Worm (Caenorhabditis elegans) whole organism, young adult: ENCODE data around the gene ugt-36.

ENCODE experiments used
- B0336.3 ChIP-seq: fragments of 200-800 bp; sonication (Bioruptor generic); IDR thresholded peaks from 2 replicates; pipeline ENCODE4 v1.3.6; 2022; ENCODE audit warnings: missing genetic modification characterization, missing compliant biosample characterization
- C17E4.6 ChIP-seq: fragments of 200-800 bp; sonication (Bioruptor generic); IDR thresholded peaks from 2 replicates; pipeline ENCODE4 v1.3.6; 2022; ENCODE audit warnings: missing genetic modification reagents, missing genetic modification characterization, missing compliant biosample characterization
- F10E7.11 ChIP-seq: sonication (generic microtip); optimal IDR thresholded peaks from 2 replicates; lab custom pipeline; 2017; ENCODE audit warnings: mild to moderate bottlenecking, missing genetic modification characterization, moderate library complexity, missing compliant biosample characterization
- F39B2.1 ChIP-seq: fragments of 200-800 bp; sonication (Bioruptor generic); IDR thresholded peaks from 2 replicates; pipeline ENCODE4 v1.3.6; 2022; ENCODE audit warnings: missing genetic modification reagents, missing genetic modification characterization, missing compliant biosample characterization
- F55B11.4 ChIP-seq: sonication (generic microtip); optimal IDR thresholded peaks from 2 replicates; lab custom pipeline; 2016; ENCODE audit warnings: missing compliant biosample characterization, missing genetic modification characterization, borderline replicate concordance; ENCODE audit not compliant: insufficient read depth
- K12H6.12 ChIP-seq: fragments of 200-800 bp; sonication (Bioruptor generic); optimal IDR thresholded peaks from 2 replicates; lab custom pipeline; 2018; ENCODE audit warnings: mild to moderate bottlenecking, missing genetic modification characterization, missing compliant biosample characterization
- Y53F4B.3 ChIP-seq: fragments of 200-800 bp; sonication (Bioruptor generic); IDR thresholded peaks from 2 replicates; pipeline ENCODE4 v1.3.6; 2022; ENCODE audit warnings: missing genetic modification reagents, missing genetic modification characterization, missing compliant biosample characterization
- Y56A3A.18 ChIP-seq: fragments of 200-800 bp; sonication (Bioruptor generic); IDR thresholded peaks from 2 replicates; pipeline ENCODE4 v1.3.6; 2022; ENCODE audit warnings: missing genetic modification reagents, missing genetic modification characterization, missing compliant biosample characterization
- ZK185.1 ChIP-seq: sonication (generic microtip); optimal IDR thresholded peaks from 2 replicates; lab custom pipeline; 2016; ENCODE audit warnings: mild to moderate bottlenecking, missing genetic modification characterization, missing compliant biosample characterization; ENCODE audit not compliant: poor library complexity, severe bottlenecking
- ama-1 ChIP-seq, 3 experiments: fragments of 150-350 bp in 1 of 3; sonication (generic microtip) in 2 of 3; optimal IDR thresholded peaks; 2 replicates each; lab custom pipeline; 2014 to 2018; ENCODE audit warnings: missing biosample characterization in 2 of 3, missing genetic modification characterization in 2 of 3, missing genetic modification reagents in 2 of 3
- attf-3 ChIP-seq: fragments of 200-800 bp; sonication (Bioruptor generic); conservative IDR thresholded peaks from 2 replicates; pipeline ENCODE4 v1.3.6; 2022; ENCODE audit warnings: missing genetic modification reagents, missing genetic modification characterization, missing compliant biosample characterization
- ceh-58 ChIP-seq: fragments of 200-800 bp; sonication (Bioruptor generic); IDR thresholded peaks from 2 replicates; pipeline ENCODE4 v1.3.6; 2022; ENCODE audit warnings: missing genetic modification characterization, missing compliant biosample characterization
- ceh-79 ChIP-seq: sonication (generic microtip); optimal IDR thresholded peaks from 2 replicates; lab custom pipeline; 2017; ENCODE audit warnings: mild to moderate bottlenecking, missing genetic modification characterization, missing compliant biosample characterization
- chd-7 ChIP-seq: sonication (generic microtip); optimal IDR thresholded peaks from 2 replicates; lab custom pipeline; 2016; ENCODE audit warnings: mild to moderate bottlenecking, missing genetic modification characterization, moderate library complexity, missing compliant biosample characterization
- dox-1 ChIP-seq: fragments of 200-800 bp; sonication (Bioruptor generic); IDR thresholded peaks from 2 replicates; pipeline ENCODE4 v1.3.6; 2022; ENCODE audit warnings: missing genetic modification reagents, missing genetic modification characterization, missing compliant biosample characterization
- dpl-1 ChIP-seq: fragments of 150-350 bp; optimal IDR thresholded peaks from 2 replicates; lab custom pipeline; 2014; ENCODE audit warnings: missing biosample characterization, missing genetic modification reagents, missing genetic modification characterization
- efl-1 ChIP-seq: fragments of 150-350 bp; optimal IDR thresholded peaks from 2 replicates; lab custom pipeline; 2014; ENCODE audit warnings: missing biosample characterization, missing genetic modification reagents, missing genetic modification characterization
- egrh-3 ChIP-seq: fragments of 200-800 bp; sonication (Bioruptor generic); IDR thresholded peaks from 2 replicates; pipeline ENCODE4 v1.3.6; 2022; ENCODE audit warnings: missing genetic modification reagents, missing genetic modification characterization, missing compliant biosample characterization
- ekl-4 ChIP-seq: fragments of 200-800 bp; sonication (Bioruptor generic); IDR thresholded peaks from 2 replicates; pipeline ENCODE4 v1.3.6; 2022; ENCODE audit warnings: missing genetic modification reagents, missing genetic modification characterization, missing compliant biosample characterization
- fkh-3 ChIP-seq: sonication (generic microtip); optimal IDR thresholded peaks from 2 replicates; lab custom pipeline; 2016; ENCODE audit warnings: mild to moderate bottlenecking, missing genetic modification characterization, missing compliant biosample characterization
- gei-17 ChIP-seq: fragments of 200-800 bp; sonication (Bioruptor generic); optimal IDR thresholded peaks from 2 replicates; lab custom pipeline; 2018; ENCODE audit warnings: mild to moderate bottlenecking, missing genetic modification characterization, missing compliant biosample characterization
- hlh-26 ChIP-seq: fragments of 200-800 bp; sonication (Bioruptor generic); conservative IDR thresholded peaks from 2 replicates; pipeline ENCODE4 v1.3.6; 2022; ENCODE audit warnings: missing genetic modification reagents, missing genetic modification characterization, missing compliant biosample characterization
- hmg-20 ChIP-seq: fragments of 200-800 bp; sonication (Bioruptor generic); IDR thresholded peaks from 2 replicates; pipeline ENCODE4 v1.3.6; 2022; ENCODE audit warnings: missing genetic modification reagents, missing genetic modification characterization, missing compliant biosample characterization
- hrde-1 ChIP-seq: sonication (generic microtip); optimal IDR thresholded peaks from 2 replicates; lab custom pipeline; 2016; ENCODE audit warnings: missing genetic modification characterization, mild to moderate bottlenecking, missing compliant biosample characterization, moderate library complexity, missing genotype, missing genetic modification reagents, borderline replicate concordance
- hsf-1 ChIP-seq: fragments of 200-800 bp; sonication (Bioruptor generic); IDR thresholded peaks from 2 replicates; pipeline ENCODE4 v1.3.6; 2022; ENCODE audit warnings: missing genetic modification reagents, missing genetic modification characterization, missing compliant biosample characterization
- lag-1 ChIP-seq: fragments of 200-800 bp; sonication (Bioruptor generic); IDR thresholded peaks from 2 replicates; pipeline ENCODE4 v1.3.6; 2022; ENCODE audit warnings: missing genetic modification reagents, missing genetic modification characterization, missing compliant biosample characterization
- let-607 ChIP-seq, 2 experiments: fragments of 200-800 bp in 1 of 2; sonication (Bioruptor generic) in 1 of 2; sonication (generic microtip) in 1 of 2; optimal IDR thresholded peaks; 2 replicates each; lab custom pipeline; 2016 to 2018; ENCODE audit warnings: mild to moderate bottlenecking in 2 of 2, missing compliant biosample characterization in 2 of 2, missing genetic modification characterization in 2 of 2, moderate library complexity in 2 of 2, missing genotype in 1 of 2
- lir-1 ChIP-seq: fragments of 200-800 bp; sonication (Bioruptor generic); conservative IDR thresholded peaks from 2 replicates; pipeline ENCODE4 v1.3.6; 2022; ENCODE audit warnings: missing genetic modification reagents, missing genetic modification characterization, missing compliant biosample characterization
- madf-10 ChIP-seq: sonication (generic microtip); optimal IDR thresholded peaks from 2 replicates; lab custom pipeline; 2016; ENCODE audit warnings: mild to moderate bottlenecking, missing genetic modification characterization, missing compliant biosample characterization
- madf-8 ChIP-seq: fragments of 200-800 bp; sonication (Bioruptor generic); conservative IDR thresholded peaks from 2 replicates; pipeline ENCODE4 v1.3.6; 2022; ENCODE audit warnings: missing genetic modification reagents, missing genetic modification characterization, missing compliant biosample characterization
- mxl-1 ChIP-seq: sonication (generic microtip); optimal IDR thresholded peaks from 2 replicates; lab custom pipeline; 2016; ENCODE audit warnings: missing genetic modification characterization, missing compliant biosample characterization
- nhr-27 ChIP-seq: fragments of 200-800 bp; sonication (Bioruptor generic); optimal IDR thresholded peaks from 2 replicates; lab custom pipeline; 2018; ENCODE audit warnings: mild to moderate bottlenecking, missing genetic modification characterization, moderate library complexity, missing compliant biosample characterization
- nhr-80 ChIP-seq: sonication (generic microtip); optimal IDR thresholded peaks from 2 replicates; lab custom pipeline; 2016; ENCODE audit warnings: missing genetic modification characterization, missing compliant biosample characterization
- nhr-90 ChIP-seq: sonication (generic microtip); optimal IDR thresholded peaks from 2 replicates; lab custom pipeline; 2016; ENCODE audit warnings: missing genotype, mild to moderate bottlenecking, missing genetic modification characterization, missing compliant biosample characterization
- pha-4 ChIP-seq: fragments of 150-350 bp; sonication (generic microtip); optimal IDR thresholded peaks from 2 replicates; lab custom pipeline; 2014; ENCODE audit warnings: missing biosample characterization, missing genetic modification reagents, missing genetic modification characterization
- rec-8 ChIP-seq, 2 experiments: sonication (generic microtip); optimal IDR thresholded peaks; 2 replicates each; lab custom pipeline; 2016; ENCODE audit warnings: mild to moderate bottlenecking in 2 of 2, missing genetic modification characterization in 2 of 2, missing genetic modification reagents in 2 of 2, missing genotype in 2 of 2, missing biosample characterization in 1 of 2, missing compliant biosample characterization in 1 of 2, moderate library complexity in 1 of 2
- repo-1 ChIP-seq: sonication (generic microtip); optimal IDR thresholded peaks from 2 replicates; lab custom pipeline; 2017; ENCODE audit warnings: mild to moderate bottlenecking, missing genetic modification characterization, missing compliant biosample characterization
- rpc-1 ChIP-seq, 2 experiments: fragments of 150-350 bp in 1 of 2; sonication (generic microtip) in 1 of 2; optimal IDR thresholded peaks; 2 replicates each; lab custom pipeline; 2014 to 2018; ENCODE audit warnings: missing biosample characterization in 1 of 2, missing genetic modification characterization in 1 of 2, missing genetic modification reagents in 1 of 2, missing genotype in 1 of 2
- sdz-38 ChIP-seq: sonication (generic microtip); optimal IDR thresholded peaks from 2 replicates; lab custom pipeline; 2016; ENCODE audit warnings: missing genotype, missing genetic modification characterization, missing compliant biosample characterization
- sea-2 ChIP-seq: fragments of 200-800 bp; sonication (Bioruptor generic); IDR thresholded peaks from 2 replicates; pipeline ENCODE4 v1.3.6; 2022; ENCODE audit warnings: missing genetic modification characterization, missing compliant biosample characterization
- snpc-1.1 ChIP-seq: sonication (generic microtip); optimal IDR thresholded peaks from 2 replicates; lab custom pipeline; 2017; ENCODE audit warnings: missing genetic modification characterization, mild to moderate bottlenecking, missing compliant biosample characterization, antibody characterized with exemption, moderate library complexity, missing genotype, missing genetic modification reagents; ENCODE audit not compliant: insufficient read depth
- snpc-1.3 ChIP-seq: sonication (generic microtip); optimal IDR thresholded peaks from 2 replicates; lab custom pipeline; 2017; ENCODE audit warnings: missing genetic modification characterization, mild to moderate bottlenecking, missing compliant biosample characterization, antibody characterized with exemption, moderate library complexity, missing genotype, missing genetic modification reagents; ENCODE audit not compliant: insufficient read depth
- somi-1 ChIP-seq: fragments of 200-800 bp; sonication (Bioruptor generic); optimal IDR thresholded peaks from 2 replicates; lab custom pipeline; 2018; ENCODE audit warnings: mild to moderate bottlenecking, missing genetic modification characterization, missing compliant biosample characterization
- tbx-9 ChIP-seq: sonication (generic microtip); optimal IDR thresholded peaks from 2 replicates; lab custom pipeline; 2016; ENCODE audit warnings: borderline replicate concordance, missing genetic modification characterization, inconsistent platforms, missing compliant biosample characterization
- zfh-2 ChIP-seq: fragments of 200-800 bp; sonication (Bioruptor generic); conservative IDR thresholded peaks from 2 replicates; pipeline ENCODE4 v1.3.6; 2022; ENCODE audit warnings: missing genetic modification reagents, missing genetic modification characterization, missing compliant biosample characterization
- ztf-18 ChIP-seq: sonication (generic microtip); optimal IDR thresholded peaks from 2 replicates; lab custom pipeline; 2016; ENCODE audit warnings: missing genotype, mild to moderate bottlenecking, missing genetic modification characterization, missing compliant biosample characterization
- ztf-22 ChIP-seq: fragments of 200-800 bp; sonication (Bioruptor generic); optimal IDR thresholded peaks from 2 replicates; lab custom pipeline; 2018; ENCODE audit warnings: mild to moderate bottlenecking, missing genetic modification characterization, moderate library complexity, missing compliant biosample characterization

Gene ugt-36

DNA sequence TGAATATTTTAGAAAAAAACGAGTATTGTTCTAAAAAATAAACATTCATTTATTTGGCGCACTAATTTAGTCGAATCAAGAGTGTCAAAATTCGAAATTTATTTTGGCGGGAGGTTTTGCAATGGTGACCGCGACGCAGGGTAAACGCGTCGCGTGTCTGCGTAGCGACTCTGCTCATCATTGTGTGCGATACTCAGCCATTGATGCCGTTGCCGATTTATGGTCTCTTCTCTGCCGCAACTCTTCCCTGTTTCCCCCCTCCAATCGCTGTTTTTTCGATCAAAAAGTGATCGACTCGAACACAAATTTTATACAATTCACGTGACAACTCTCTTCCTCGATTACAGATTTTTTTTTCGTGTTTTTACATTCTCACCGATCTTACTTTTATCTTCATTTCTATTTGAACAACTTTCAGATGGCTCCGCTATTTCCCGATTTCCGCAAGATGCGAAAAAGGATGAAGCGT, 29.7 kb downstream of the ugt-36 start, which contains the start of gene F09G2.2:
TSS of gene F09G2.2 (plus strand) at position 419 of the 469 bp plus-strand sequence.
- TF ChIP-seq dpl-1 (GFP tag; lab: Kevin White, UChicago) (peak; percentile 90), madf-10 (tag; lab: Kevin White, UChicago) (peak; percentile 78), tbx-9 (tag; lab: Kevin White, UChicago) (no peak), madf-8 (GFP tag; lab: Robert Waterston, UW) (peak; percentile 82), B0336.3 (GFP tag; lab: Robert Waterston, UW) (peak; percentile 84), K12H6.12 (tag; lab: Kevin White, UChicago) (peak; percentile 79), repo-1 (tag; lab: Kevin White, UChicago) (no peak), nhr-90 (peak; percentile 8), fkh-3 (tag; lab: Kevin White, UChicago) (no peak), gei-17 (GFP tag; lab: Kevin White, UChicago) (peak; percentile 42), sea-2 (no peak), ekl-4 (GFP tag; lab: Robert Waterston, UW) (peak; percentile 96), mxl-1 (peak; percentile 5), Y53F4B.3 (GFP tag; lab: Robert Waterston, UW) (0 out of 2 replicates have a peak, but pooled peaks have one; percentile 10), attf-3 (peak; percentile 73), ceh-58 (no peak), chd-7 (tag; lab: Kevin White, UChicago) (peak; percentile 33), efl-1 (GFP tag; lab: Kevin White, UChicago) (peak; percentile 88), C17E4.6 (peak; percentile 81), egrh-3 (GFP tag; lab: Robert Waterston, UW) (peak; percentile 58), nhr-27 (tag; lab: Kevin White, UChicago) (no peak), pha-4 (tag; lab: Kevin White, UChicago) (peak; percentile 84), hrde-1 (tag; lab: Kevin White, UChicago) (peak; percentile 14), hlh-26 (GFP tag; lab: Robert Waterston, UW) (no peak), ZK185.1 (peak; percentile 68), zfh-2 (GFP tag; lab: Robert Waterston, UW) (peak; percentile 90), rpc-1 (optimal IDR thresholded peaks at IDR 0.05; lab: Kevin White, UChicago) (no peak), rpc-1 (tag; optimal IDR thresholded peaks at IDR 0.05; lab: Kevin White, UChicago) (no peak), F55B11.4 (tag; lab: Kevin White, UChicago) (no peak), dox-1 (GFP tag; lab: Robert Waterston, UW) (peak; percentile 96), let-607 (tag; optimal IDR thresholded peaks at IDR 0.05; lab: Kevin White, UChicago) (peak; percentile 2 to 69), ceh-79 (tag; lab: Kevin White, UChicago) (no peak), rec-8 (tag; optimal IDR thresholded peaks at IDR 0.05; lab: Kevin White, UChicago) (no peak), snpc-1.3 (tag; lab: Kevin White, UChicago) (peak; percentile 83), nhr-80 (peak; percentile 90), ztf-22 (GFP tag; lab: Kevin White, UChicago) (peak; percentile 2), F39B2.1 (GFP tag; lab: Robert Waterston, UW) (no peak), lir-1 (GFP tag; lab: Robert Waterston, UW) (peak; percentile 84), ama-1 (optimal IDR thresholded peaks at IDR 0.05; lab: Kevin White, UChicago) (no peak), ama-1 (GFP tag; optimal IDR thresholded peaks at IDR 0.05; lab: Kevin White, UChicago) (no peak), ztf-18 (tag; lab: Kevin White, UChicago) (peak; percentile 70), somi-1 (GFP tag; lab: Kevin White, UChicago) (peak; percentile 44), lag-1 (GFP tag; lab: Robert Waterston, UW) (no peak), snpc-1.1 (tag; lab: Kevin White, UChicago) (peak; percentile 56), hsf-1 (GFP tag; lab: Robert Waterston, UW) (peak; percentile 72; the same call in 1 of the 2 replicates), F10E7.11 (tag; lab: Kevin White, UChicago) (no peak), sdz-38 (tag; lab: Kevin White, UChicago) (no peak), hmg-20 (GFP tag; lab: Robert Waterston, UW) (0 out of 2 replicates have a peak, but pooled peaks have one; percentile 48), Y56A3A.18 (GFP tag; lab: Robert Waterston, UW) (no peak)
